Worm (Caenorhabditis elegans): ENCODE measurements around the gene F54D10.9.
A peak's percentile ranks its signal among the peaks of the same experiment; 100 is the strongest.

DNA sequence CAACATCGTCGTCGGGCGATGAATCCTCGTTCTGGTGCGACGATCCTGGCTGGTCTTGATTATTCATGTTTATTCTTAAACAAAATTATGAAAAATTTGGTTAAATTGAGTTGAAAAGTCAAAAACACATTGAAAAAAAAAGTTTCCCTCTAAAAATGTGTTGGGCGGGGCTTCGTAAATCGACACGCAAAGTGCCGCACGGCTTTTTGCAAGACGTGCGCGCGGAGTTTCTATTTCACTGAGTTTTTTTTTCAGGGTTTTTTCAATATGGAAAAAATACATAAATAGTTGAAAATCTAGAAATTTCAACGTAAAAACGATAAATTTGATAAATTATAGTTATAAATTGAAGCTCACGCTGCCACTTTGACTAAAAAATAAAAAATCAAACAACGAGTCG lies 24.2 kb downstream of the F54D10.9 start, which contains the start of gene F54D10.5:
- TF ChIP-seq W03F9.2 (tag; optimal IDR thresholded peaks at IDR 0.05) = peak; percentile 83
- no peak for TF ChIP-seq him-1 (tag; optimal IDR thresholded peaks at IDR 0.05)
- TF ChIP-seq dao-5 (tag; optimal IDR thresholded peaks at IDR 0.05) = no peak

Measured in whole organism, L4/young adult.